Worm (Caenorhabditis elegans) whole organism, L4 larva: ENCODE data around the gene Y69A2AR.50.

Source experiments
- F26F4.8 ChIP-seq: fragments of 200-800 bp; sonication (Bioruptor generic); conservative IDR thresholded peaks from 2 replicates; pipeline ENCODE4 v1.3.6; 2022; ENCODE audit warnings: missing genetic modification characterization, missing compliant biosample characterization
- T20F7.1 ChIP-seq: fragments of 200-800 bp; sonication (Bioruptor generic); optimal IDR thresholded peaks from 2 replicates; lab custom pipeline; 2018; ENCODE audit warnings: mild to moderate bottlenecking, missing genetic modification characterization, missing compliant biosample characterization
- T26A8.4 ChIP-seq: fragments of 200-800 bp; sonication (Bioruptor generic); IDR thresholded peaks from 2 replicates; pipeline ENCODE4 v1.3.6; 2022; ENCODE audit warnings: missing genetic modification characterization, missing compliant biosample characterization
- Y48G9A.11 ChIP-seq: fragments of 200-800 bp; sonication (Bioruptor generic); IDR thresholded peaks from 2 replicates; pipeline ENCODE4 v1.3.6; 2022; ENCODE audit warnings: missing genetic modification reagents, missing genetic modification characterization, missing compliant biosample characterization
- ZK337.2 ChIP-seq: fragments of 200-800 bp; sonication (Bioruptor generic); IDR thresholded peaks from 2 replicates; pipeline ENCODE4 v1.3.6; 2022; ENCODE audit warnings: missing genetic modification reagents, missing genetic modification characterization, missing compliant biosample characterization
- arid-1 ChIP-seq: fragments of 200-800 bp; sonication (Bioruptor generic); conservative IDR thresholded peaks from 2 replicates; pipeline ENCODE4 v1.3.6; 2022; ENCODE audit warnings: missing genetic modification reagents, missing genetic modification characterization, missing compliant biosample characterization
- ceh-20 ChIP-seq: fragments of 200-800 bp; sonication (Bioruptor generic); IDR thresholded peaks from 2 replicates; pipeline ENCODE4 v1.3.6; 2022; ENCODE audit warnings: missing genetic modification reagents, missing genetic modification characterization, missing compliant biosample characterization
- ceh-28 ChIP-seq: fragments of 150-350 bp; optimal IDR thresholded peaks from 2 replicates; lab custom pipeline; 2014; ENCODE audit warnings: missing biosample characterization, missing genetic modification reagents, missing genetic modification characterization
- ces-1 ChIP-seq: fragments of 150-350 bp; sonication (generic microtip); optimal IDR thresholded peaks from 4 replicates; lab custom pipeline; 2014; ENCODE audit warnings: missing biosample characterization, missing genetic modification reagents, missing genetic modification characterization
- daf-16 ChIP-seq, 3 experiments: sonication (generic microtip); optimal IDR thresholded peaks; 2 replicates each; lab custom pipeline; 2016 to 2017; ENCODE audit warnings: missing genetic modification characterization in 3 of 3, missing genetic modification reagents in 3 of 3, mild to moderate bottlenecking in 2 of 3, missing compliant biosample characterization in 2 of 3, missing biosample characterization in 1 of 3, moderate library complexity in 1 of 3
- daf-8 ChIP-seq: fragments of 200-800 bp; sonication (Bioruptor generic); IDR thresholded peaks from 2 replicates; pipeline ENCODE4 v1.3.6; 2022; ENCODE audit warnings: missing genetic modification characterization, missing compliant biosample characterization
- dmd-8 ChIP-seq: fragments of 200-800 bp; sonication (Bioruptor generic); IDR thresholded peaks from 2 replicates; pipeline ENCODE4 v1.3.6; 2022; ENCODE audit warnings: missing genetic modification characterization, missing compliant biosample characterization
- dpl-1 ChIP-seq: fragments of 150-350 bp; optimal IDR thresholded peaks from 2 replicates; lab custom pipeline; 2014; ENCODE audit warnings: missing biosample characterization, missing genetic modification reagents, missing genetic modification characterization
- dve-1 ChIP-seq: sonication (generic microtip); optimal IDR thresholded peaks from 2 replicates; lab custom pipeline; 2017; ENCODE audit warnings: antibody characterized with exemption, mild to moderate bottlenecking, missing genetic modification characterization, missing compliant biosample characterization; ENCODE audit not compliant: insufficient read depth
- egl-27 ChIP-seq: sonication (generic microtip); optimal IDR thresholded peaks from 3 replicates; lab custom pipeline; 2017; ENCODE audit warnings: missing biosample characterization, missing genetic modification reagents, missing genetic modification characterization
- hif-1 ChIP-seq, 2 experiments: sonication (generic microtip); optimal IDR thresholded peaks; 2 replicates each; lab custom pipeline; 2016 to 2017; ENCODE audit warnings: missing compliant biosample characterization in 2 of 2, missing genetic modification characterization in 2 of 2, missing genetic modification reagents in 2 of 2, missing genotype in 2 of 2, mild to moderate bottlenecking in 1 of 2
- hlh-30 ChIP-seq: sonication (generic microtip); optimal IDR thresholded peaks from 2 replicates; lab custom pipeline; 2017; ENCODE audit warnings: antibody characterized with exemption, mild to moderate bottlenecking, missing genetic modification characterization, missing compliant biosample characterization; ENCODE audit not compliant: insufficient read depth
- hmg-1.1 ChIP-seq: fragments of 200-800 bp; sonication (Bioruptor generic); IDR thresholded peaks from 2 replicates; pipeline ENCODE4 v1.3.6; 2022; ENCODE audit warnings: missing genetic modification reagents, missing genetic modification characterization, missing compliant biosample characterization
- jun-1 ChIP-seq: fragments of 150-350 bp; optimal IDR thresholded peaks from 2 replicates; lab custom pipeline; 2014; ENCODE audit warnings: missing biosample characterization, missing genetic modification reagents, missing genetic modification characterization
- lim-7 ChIP-seq: fragments of 200-800 bp; sonication (Bioruptor generic); IDR thresholded peaks from 2 replicates; pipeline ENCODE4 v1.3.6; 2022; ENCODE audit warnings: missing genetic modification characterization, missing compliant biosample characterization
- lin-15B ChIP-seq: fragments of 150-350 bp; sonication (generic microtip); optimal IDR thresholded peaks from 3 replicates; lab custom pipeline; 2014; ENCODE audit warnings: missing biosample characterization, missing genetic modification characterization
- lin-29 ChIP-seq: fragments of 200-800 bp; sonication (Bioruptor generic); IDR thresholded peaks from 2 replicates; pipeline ENCODE4 v1.3.6; 2022; ENCODE audit warnings: missing genetic modification reagents, missing genetic modification characterization, missing compliant biosample characterization
- lin-38 ChIP-seq: fragments of 200-800 bp; sonication (Bioruptor generic); IDR thresholded peaks from 2 replicates; pipeline ENCODE4 v1.3.6; 2022; ENCODE audit warnings: missing genetic modification reagents, missing genetic modification characterization, missing compliant biosample characterization
- lin-39 ChIP-seq: fragments of 150-350 bp; optimal IDR thresholded peaks from 2 replicates; lab custom pipeline; 2014; ENCODE audit warnings: missing biosample characterization, missing genetic modification reagents, missing genetic modification characterization
- lir-3 ChIP-seq: sonication (generic microtip); optimal IDR thresholded peaks from 2 replicates; lab custom pipeline; 2016; ENCODE audit warnings: mild to moderate bottlenecking, missing genetic modification characterization, missing compliant biosample characterization
- madf-9 ChIP-seq: fragments of 200-800 bp; sonication (Bioruptor generic); conservative IDR thresholded peaks from 2 replicates; pipeline ENCODE4 v1.3.6; 2022; ENCODE audit warnings: missing genetic modification reagents, missing genetic modification characterization, missing compliant biosample characterization
- mes-2 ChIP-seq: sonication (generic microtip); optimal IDR thresholded peaks from 2 replicates; lab custom pipeline; 2016; ENCODE audit warnings: missing genotype, mild to moderate bottlenecking, missing genetic modification characterization, missing compliant biosample characterization; ENCODE audit not compliant: poor library complexity, severe bottlenecking
- mxl-2 ChIP-seq: fragments of 200-800 bp; sonication (Bioruptor generic); conservative IDR thresholded peaks from 2 replicates; pipeline ENCODE4 v1.3.6; 2022; ENCODE audit warnings: missing genetic modification reagents, missing genetic modification characterization, missing compliant biosample characterization
- mxl-3 ChIP-seq: fragments of 200-800 bp; sonication (Bioruptor generic); optimal IDR thresholded peaks from 2 replicates; lab custom pipeline; 2018; ENCODE audit warnings: mild to moderate bottlenecking, missing genetic modification characterization, missing compliant biosample characterization
- nhr-10 ChIP-seq: fragments of 150-350 bp; optimal IDR thresholded peaks from 2 replicates; lab custom pipeline; 2014; ENCODE audit warnings: missing biosample characterization, missing genetic modification characterization
- nhr-25 ChIP-seq: sonication (generic microtip); optimal IDR thresholded peaks from 2 replicates; lab custom pipeline; 2017; ENCODE audit warnings: missing genetic modification characterization, mild to moderate bottlenecking, missing compliant biosample characterization, antibody characterized with exemption, moderate library complexity, borderline replicate concordance; ENCODE audit not compliant: insufficient read depth
- nhr-28 ChIP-seq: fragments of 150-350 bp; optimal IDR thresholded peaks from 2 replicates; lab custom pipeline; 2014; ENCODE audit warnings: missing biosample characterization, missing genetic modification characterization
- pha-4 ChIP-seq, 2 experiments: fragments of 150-350 bp in 1 of 2; fragments of 200-800 bp in 1 of 2; sonication (Bioruptor generic) in 1 of 2; IDR thresholded peaks in 1 of 2; optimal IDR thresholded peaks in 1 of 2; 2 replicates each; pipeline versions ENCODE4 v1.3.6 to Lab custom; 2014 to 2022; ENCODE audit warnings: missing genetic modification characterization in 2 of 2, missing genetic modification reagents in 2 of 2, missing biosample characterization in 1 of 2, missing compliant biosample characterization in 1 of 2
- rbr-2 ChIP-seq: sonication (generic microtip); optimal IDR thresholded peaks from 2 replicates; lab custom pipeline; 2016; ENCODE audit warnings: missing genotype, missing genetic modification characterization, missing compliant biosample characterization
- saeg-2 ChIP-seq: fragments of 200-800 bp; sonication (Bioruptor generic); IDR thresholded peaks from 2 replicates; pipeline ENCODE4 v1.3.6; 2022; ENCODE audit warnings: missing genetic modification reagents, missing genetic modification characterization, missing compliant biosample characterization
- skn-1 ChIP-seq: fragments of 150-350 bp; optimal IDR thresholded peaks from 2 replicates; lab custom pipeline; 2014; ENCODE audit warnings: missing biosample characterization, missing genetic modification characterization
- snpc-1.2 ChIP-seq: fragments of 200-800 bp; sonication (Bioruptor generic); IDR thresholded peaks from 2 replicates; pipeline ENCODE4 v1.3.6; 2022; ENCODE audit warnings: missing genetic modification reagents, missing genetic modification characterization, missing compliant biosample characterization
- unc-130 ChIP-seq: sonication (generic microtip); optimal IDR thresholded peaks from 2 replicates; lab custom pipeline; 2016; ENCODE audit warnings: missing genetic modification reagents, missing genetic modification characterization, missing compliant biosample characterization
- unc-62 ChIP-seq, 3 experiments: fragments of 150-350 bp in 1 of 3; sonication (generic microtip); optimal IDR thresholded peaks in 2 of 3; peaks in 1 of 3; 1 replicate in 1 of 3; 2 replicates in 2 of 3; lab custom pipeline; 2014 to 2017; ENCODE audit warnings: missing biosample characterization in 3 of 3, missing genetic modification characterization in 3 of 3, missing genetic modification reagents in 3 of 3, missing genotype in 1 of 3
- zag-1 ChIP-seq: fragments of 150-350 bp; optimal IDR thresholded peaks from 2 replicates; lab custom pipeline; 2014; ENCODE audit warnings: missing biosample characterization, missing genetic modification characterization
- zfp-3 ChIP-seq: fragments of 200-800 bp; sonication (Bioruptor generic); conservative IDR thresholded peaks from 2 replicates; pipeline ENCODE4 v1.3.6; 2022; ENCODE audit warnings: missing genetic modification reagents, missing genetic modification characterization, missing compliant biosample characterization
- zip-11 ChIP-seq: fragments of 200-800 bp; sonication (Bioruptor generic); IDR thresholded peaks from 2 replicates; pipeline ENCODE4 v1.3.6; 2022; ENCODE audit warnings: missing genetic modification characterization, missing compliant biosample characterization
- zip-2 ChIP-seq: fragments of 150-350 bp; optimal IDR thresholded peaks from 2 replicates; lab custom pipeline; 2014; ENCODE audit warnings: missing biosample characterization, missing genetic modification characterization
- ztf-11 ChIP-seq: fragments of 150-350 bp; optimal IDR thresholded peaks from 2 replicates; lab custom pipeline; 2014; ENCODE audit warnings: missing biosample characterization, missing genetic modification characterization

The Y69A2AR.50 gene

ce11 chrIV:2601988-2602861 lies 40.1 kb downstream of the Y69A2AR.50 start (continued):
- TF ChIP-seq mes-2 (peak; percentile 90), daf-8 (GFP tag; lab: Robert Waterston, UW) (no peak), dpl-1 (GFP tag; lab: Kevin White, UChicago) (peak; percentile 82), zip-11 (GFP tag; lab: Robert Waterston, UW) (no peak), unc-62 (GFP tag; optimal IDR thresholded peaks at IDR 0.05 in 1 of 2; lab: Kevin White, UChicago) (peak; percentile 66 to 99), unc-62 (tag; optimal IDR thresholded peaks at IDR 0.05; lab: Kevin White, UChicago) (no peak), lin-15B (tag; lab: Kevin White, UChicago) (no peak), hif-1 (tag; optimal IDR thresholded peaks at IDR 0.05; lab: Kevin White, UChicago) (peak; percentile 78 to 94)
- TF ChIP-seq, all 104 proteins: peak for 77

- TF ChIP-seq ceh-20: no peak; the same call in 1 of the 2 replicates
- no peak for TF ChIP-seq daf-16 (GFP tag; optimal IDR thresholded peaks at IDR 0.05; lab: Kevin White, UChicago)
- no peak for TF ChIP-seq daf-16 (tag; optimal IDR thresholded peaks at IDR 0.05; lab: Kevin White, UChicago)
- no peak for TF ChIP-seq unc-130 (GFP tag; lab: Kevin White, UChicago)
- no peak for TF ChIP-seq jun-1 (tag; lab: Kevin White, UChicago)
- TF ChIP-seq lin-38: peak; percentile 32
- peak; percentile 40; the same call in 1 of the 2 replicates for TF ChIP-seq dmd-8 (GFP tag; lab: Robert Waterston, UW)
- TF ChIP-seq nhr-28 (tag; lab: Kevin White, UChicago): no peak
- no peak for TF ChIP-seq mes-2
- no peak for TF ChIP-seq mxl-3 (GFP tag; lab: Kevin White, UChicago)
- no peak for TF ChIP-seq nhr-10
- peak; percentile 4 for TF ChIP-seq zip-2 (tag; lab: Kevin White, UChicago)
- TF ChIP-seq arid-1 (GFP tag; lab: Robert Waterston, UW): no peak
- TF ChIP-seq madf-9: peak; percentile 59; the same call in 1 of the 2 replicates
- peak; percentile 55 for TF ChIP-seq snpc-1.2 (GFP tag; lab: Robert Waterston, UW)
- TF ChIP-seq skn-1: no peak
- no peak for TF ChIP-seq ceh-28
- TF ChIP-seq ztf-11 (tag; lab: Kevin White, UChicago): no peak
- TF ChIP-seq pha-4 (GFP tag; IDR thresholded peaks at IDR 0.05; lab: Robert Waterston, UW): 0 out of 2 replicates have a peak, but pooled peaks have one; percentile 43
- no peak for TF ChIP-seq pha-4 (tag; optimal IDR thresholded peaks at IDR 0.05; lab: Kevin White, UChicago)
- TF ChIP-seq hmg-1.1 (GFP tag; lab: Robert Waterston, UW): no peak
- TF ChIP-seq T20F7.1: no peak
- no peak for TF ChIP-seq dve-1 (tag; lab: Kevin White, UChicago)
- no peak for TF ChIP-seq lin-15B (tag; lab: Kevin White, UChicago)
- TF ChIP-seq lin-29 (GFP tag; lab: Robert Waterston, UW): no peak
- TF ChIP-seq ces-1 (GFP tag; lab: Kevin White, UChicago): no peak
- TF ChIP-seq mxl-2 (GFP tag; lab: Robert Waterston, UW): no peak
- TF ChIP-seq hlh-30 (tag; lab: Kevin White, UChicago): no peak
- TF ChIP-seq lir-3 (tag; lab: Kevin White, UChicago): no peak
- peak; percentile 62; the same call in 1 of the 2 replicates for TF ChIP-seq T26A8.4
- TF ChIP-seq nhr-25 (tag; lab: Kevin White, UChicago): no peak
- no peak for TF ChIP-seq rbr-2
- TF ChIP-seq F26F4.8 (GFP tag; lab: Robert Waterston, UW): no peak
- 0 out of 2 replicates have a peak, but pooled peaks have one; percentile 18 for TF ChIP-seq ZK337.2 (GFP tag; lab: Robert Waterston, UW)
- TF ChIP-seq zag-1: no peak
- TF ChIP-seq Y48G9A.11 (GFP tag; lab: Robert Waterston, UW): 0 out of 2 replicates have a peak, but pooled peaks have one; percentile 65
- no peak for TF ChIP-seq egl-27 (tag; lab: Kevin White, UChicago)
- no peak for TF ChIP-seq saeg-2 (GFP tag; lab: Robert Waterston, UW)
- TF ChIP-seq lin-39: no peak
- TF ChIP-seq lim-7 (GFP tag; lab: Robert Waterston, UW): 0 out of 2 replicates have a peak, but pooled peaks have one; percentile 42
- TF ChIP-seq zfp-3 (GFP tag; lab: Robert Waterston, UW): 0 out of 2 replicates have a peak, but pooled peaks have one; percentile 41
These were observed 40.7 kb downstream of the Y69A2AR.50 start for ce11 chrIV:2602862-2603189.
